Worm (Caenorhabditis elegans): ENCODE measurements around the gene dph-2.

Gene dph-2

DNA sequence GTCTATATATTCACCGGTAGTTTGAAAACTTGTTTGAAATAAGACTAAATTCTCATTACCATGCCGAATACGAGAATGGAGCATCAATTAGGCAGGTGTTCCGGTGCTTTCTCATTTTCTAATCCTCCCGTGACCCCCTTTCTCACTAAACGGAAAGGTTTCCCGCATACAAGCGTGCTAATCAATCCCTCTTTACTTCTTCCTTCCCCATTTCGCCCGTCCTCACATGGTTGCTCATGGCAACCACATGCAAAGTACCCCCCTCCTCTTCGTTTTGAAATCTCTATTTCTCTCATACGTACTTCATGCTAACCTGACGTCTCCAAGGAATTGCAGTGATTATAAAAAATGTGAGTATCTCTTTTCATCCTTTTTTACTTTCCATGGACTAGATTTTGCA is 5.8 kb upstream of the dph-2 start, which contains the start of gene mks-5:
mks-5 (plus strand) TSS at position 301 of the 400 bp plus-strand sequence.
- TF ChIP-seq elt-3 (tag; optimal IDR thresholded peaks at IDR 0.05) (no peak), ceh-83 (GFP tag; optimal IDR thresholded peaks at IDR 0.05) (no peak), nhr-28 (tag; optimal IDR thresholded peaks at IDR 0.05) (no peak), flh-1 (GFP tag; optimal IDR thresholded peaks at IDR 0.05) (no peak), mab-5 (tag; optimal IDR thresholded peaks at IDR 0.05) (no peak), drap-1 (GFP tag; optimal IDR thresholded peaks at IDR 0.05) (no peak), ces-1 (GFP tag; optimal IDR thresholded peaks at IDR 0.05) (no peak), nhr-12 (tag; optimal IDR thresholded peaks at IDR 0.05) (no peak), ham-2 (GFP tag; optimal IDR thresholded peaks at IDR 0.05) (no peak), hlh-1 (tag; optimal IDR thresholded peaks at IDR 0.05) (no peak), mep-1 (tag; optimal IDR thresholded peaks at IDR 0.05) (no peak), unc-62 (GFP tag; optimal IDR thresholded peaks at IDR 0.05) (no peak), blmp-1 (tag; optimal IDR thresholded peaks at IDR 0.05) (no peak), tbx-8 (GFP tag; optimal IDR thresholded peaks at IDR 0.05) (no peak), bed-3 (GFP tag; optimal IDR thresholded peaks at IDR 0.05) (no peak)

DNA sequence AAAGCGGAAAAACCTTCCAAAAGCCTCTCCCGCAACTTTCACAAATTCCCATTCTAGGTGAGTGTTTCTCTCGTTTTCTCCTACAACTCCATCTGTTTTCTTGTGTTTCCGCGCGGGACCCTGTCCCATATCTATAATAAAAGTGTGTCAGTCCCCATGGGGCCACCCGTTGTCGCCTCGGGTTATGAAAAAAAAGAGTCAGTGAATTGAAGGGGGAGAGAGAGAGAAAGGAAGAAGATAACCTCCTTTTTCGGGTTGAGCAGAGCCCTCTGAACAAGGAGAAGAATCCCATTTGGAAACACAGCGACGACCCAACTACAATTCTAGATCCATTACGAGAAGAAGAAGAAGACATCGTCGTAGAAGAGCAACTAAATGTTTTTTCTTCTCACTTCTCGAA is 3.0 kb upstream of the dph-2 start, which contains the start of gene C09G5.13:
C09G5.13 (plus strand) TSS at position 301 of the 400 bp plus-strand sequence.
- TF ChIP-seq nhr-237 (tag; optimal IDR thresholded peaks at IDR 0.05) (no peak), ceh-39 (tag; optimal IDR thresholded peaks at IDR 0.05) (no peak), mep-1 (tag; optimal IDR thresholded peaks at IDR 0.05) (no peak), unc-62 (GFP tag; optimal IDR thresholded peaks at IDR 0.05) (no peak), nhr-28 (tag; optimal IDR thresholded peaks at IDR 0.05) (no peak), lin-13 (tag; optimal IDR thresholded peaks at IDR 0.05) (no peak), mls-2 (tag; optimal IDR thresholded peaks at IDR 0.05) (no peak), elt-3 (tag; optimal IDR thresholded peaks at IDR 0.05) (no peak), blmp-1 (tag; optimal IDR thresholded peaks at IDR 0.05) (no peak), ham-2 (GFP tag; optimal IDR thresholded peaks at IDR 0.05) (no peak), nhr-12 (tag; optimal IDR thresholded peaks at IDR 0.05) (no peak), hlh-1 (tag; optimal IDR thresholded peaks at IDR 0.05) (no peak), mab-5 (tag; optimal IDR thresholded peaks at IDR 0.05) (no peak), drap-1 (GFP tag; optimal IDR thresholded peaks at IDR 0.05) (no peak)

DNA sequence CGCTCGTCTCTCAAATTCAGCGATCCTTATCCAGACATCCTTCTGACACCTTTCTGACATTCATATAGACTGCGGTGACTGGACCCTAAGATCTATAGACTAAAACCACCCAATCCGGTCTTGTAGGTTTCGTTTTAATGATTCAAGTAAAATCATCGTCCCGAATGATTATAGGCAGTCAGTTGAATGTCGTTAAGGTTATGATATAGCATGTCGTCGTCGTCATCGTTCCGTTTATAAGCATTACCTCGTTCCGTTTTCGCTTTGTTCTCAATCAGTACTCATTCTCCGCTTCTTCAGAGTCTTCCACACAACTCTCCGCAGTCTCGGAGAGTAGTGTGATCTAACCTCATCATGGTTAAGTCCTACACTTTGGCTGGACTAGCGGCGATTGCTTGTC is 5.4 kb downstream of the dph-2 start, which contains the start of gene bli-1:
bli-1 (plus strand) TSS at position 301 of the 400 bp plus-strand sequence.
- TF ChIP-seq pha-4 (tag; optimal IDR thresholded peaks at IDR 0.05): no peak

DNA sequence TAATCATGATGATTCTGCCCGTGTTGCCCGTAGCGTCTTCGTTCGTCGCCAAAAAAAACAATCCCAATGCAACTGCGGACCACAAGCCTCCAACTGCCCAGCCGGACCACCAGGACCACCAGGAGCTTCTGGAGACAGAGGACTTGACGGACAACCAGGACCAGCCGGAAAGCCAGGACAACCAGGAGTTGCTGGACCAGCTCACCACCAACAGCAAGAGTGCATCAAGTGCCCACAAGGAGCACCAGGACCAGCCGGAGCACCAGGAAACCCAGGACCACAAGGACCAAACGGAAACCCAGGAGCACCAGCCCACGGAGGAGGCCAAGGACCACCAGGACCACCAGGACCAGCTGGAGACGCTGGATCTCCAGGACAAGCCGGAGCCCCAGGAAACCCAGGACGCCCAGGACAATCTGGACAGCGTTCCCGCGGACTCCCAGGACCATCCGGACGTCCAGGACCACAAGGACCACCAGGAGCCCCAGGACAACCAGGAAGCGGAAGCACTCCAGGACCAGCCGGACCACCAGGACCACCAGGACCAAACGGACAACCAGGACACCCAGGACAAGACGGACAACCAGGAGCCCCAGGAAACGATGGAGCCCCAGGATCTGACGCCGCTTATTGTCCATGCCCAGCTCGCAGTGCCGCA is 6.5 kb downstream of the dph-2 start:
- TF ChIP-seq mab-5 (tag; optimal IDR thresholded peaks at IDR 0.05): no peak
- TF ChIP-seq ceh-39 (tag; optimal IDR thresholded peaks at IDR 0.05): no peak
- TF ChIP-seq mep-1 (tag; optimal IDR thresholded peaks at IDR 0.05): no peak

DNA sequence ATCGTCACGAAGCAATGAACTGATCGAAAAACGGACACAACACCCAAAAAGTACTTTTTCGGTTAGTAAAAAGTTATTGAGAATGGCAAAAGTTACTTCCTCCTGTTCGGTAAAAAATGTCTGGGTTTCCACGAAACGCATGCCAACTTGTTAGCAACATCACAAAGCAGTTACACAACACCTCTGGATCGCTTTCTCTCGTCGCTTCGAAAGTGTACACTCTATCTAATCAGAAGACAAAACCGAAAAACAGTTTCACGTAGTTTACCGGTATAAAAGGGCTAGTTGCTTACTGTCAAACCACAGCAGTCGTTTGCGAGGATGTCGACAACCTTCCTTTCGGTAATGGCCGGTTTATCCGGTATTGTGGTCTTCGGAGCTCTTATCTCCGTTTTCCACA is 7.2 kb downstream of the dph-2 start, which contains the start of gene col-80:
col-80 (plus strand) TSS at position 301 of the 400 bp plus-strand sequence.
- TF ChIP-seq elt-1 (tag; optimal IDR thresholded peaks at IDR 0.05; ENCODE audit: borderline replicate concordance, insufficient read depth): no peak
- TF ChIP-seq nhr-2 (tag; optimal IDR thresholded peaks at IDR 0.05): no peak
- TF ChIP-seq lsy-2 (tag; optimal IDR thresholded peaks at IDR 0.05): no peak
- TF ChIP-seq nhr-28 (tag; optimal IDR thresholded peaks at IDR 0.05): no peak
- no peak for TF ChIP-seq mls-2 (tag; optimal IDR thresholded peaks at IDR 0.05)
- TF ChIP-seq lin-32 (GFP tag; optimal IDR thresholded peaks at IDR 0.05): no peak
- no peak for TF ChIP-seq ces-1 (GFP tag; optimal IDR thresholded peaks at IDR 0.05)
- TF ChIP-seq sem-2 (GFP tag; optimal IDR thresholded peaks at IDR 0.05): no peak
- TF ChIP-seq drap-1 (GFP tag; optimal IDR thresholded peaks at IDR 0.05): no peak

DNA sequence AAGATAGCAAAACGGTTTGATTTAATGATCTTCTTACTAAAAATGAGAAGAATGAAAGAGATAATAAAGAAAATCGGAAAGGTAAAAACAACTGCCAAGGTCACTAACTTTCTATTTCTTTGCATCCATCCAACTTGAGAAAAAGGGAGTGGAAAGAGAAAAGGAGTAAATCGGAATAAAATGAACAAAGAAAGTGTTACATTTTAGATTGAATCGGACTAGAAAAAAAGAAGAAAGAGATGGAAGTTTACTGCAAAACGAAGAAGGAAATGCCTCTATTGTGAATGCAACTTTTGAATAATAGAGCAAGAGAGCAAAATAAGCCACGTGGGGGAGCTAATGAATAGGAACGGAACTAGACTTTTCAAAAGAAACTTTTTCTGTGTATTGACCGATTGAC is 8.1 kb downstream of the dph-2 start:
- TF ChIP-seq bed-3 (GFP tag; optimal IDR thresholded peaks at IDR 0.05) (no peak), elt-1 (tag; optimal IDR thresholded peaks at IDR 0.05; ENCODE audit: borderline replicate concordance, insufficient read depth) (no peak), sptf-1 (tag; optimal IDR thresholded peaks at IDR 0.05) (no peak), pha-4 (tag; optimal IDR thresholded peaks at IDR 0.05) (no peak), sem-2 (GFP tag; optimal IDR thresholded peaks at IDR 0.05) (no peak), lin-13 (tag; optimal IDR thresholded peaks at IDR 0.05) (no peak)

Measured in whole organism, mixed stage, embryonic.